Fruit fly (Drosophila melanogaster) whole organism, adult: ENCODE results near the gene CG13605.

Source experiments
- CG12768 ChIP-seq: fragments of 200-800 bp; sonication (Bioruptor generic); optimal IDR thresholded peaks from 2 replicates; lab custom pipeline; 2017; ENCODE audit warnings: missing biosample characterization, missing genetic modification characterization, mild to moderate bottlenecking, moderate library complexity, missing genetic modification reagents
- CG33017 ChIP-seq: fragments of 200-800 bp; sonication (Bioruptor generic); optimal IDR thresholded peaks from 2 replicates; lab custom pipeline; 2018; ENCODE audit warnings: missing biosample characterization, mild to moderate bottlenecking, missing genetic modification characterization, moderate library complexity
- Clk ChIP-seq: fragments of 200-800 bp; sonication (Bioruptor generic); optimal IDR thresholded peaks from 2 replicates; lab custom pipeline; 2017; ENCODE audit warnings: missing biosample characterization, missing genetic modification characterization
- Mnt ChIP-seq: fragments of 200-800 bp; sonication (Bioruptor generic); optimal IDR thresholded peaks from 2 replicates; lab custom pipeline; 2016; ENCODE audit warnings: missing biosample characterization, mild to moderate bottlenecking, missing genetic modification characterization
- kay ChIP-seq: fragments of 200-800 bp; sonication (Bioruptor generic); peaks from one replicate; lab custom pipeline; 2016; ENCODE audit warnings: missing biosample characterization, missing genetic modification characterization, borderline replicate concordance
- toe ChIP-seq: fragments of 200-800 bp; sonication (Bioruptor generic); optimal IDR thresholded peaks from 2 replicates; lab custom pipeline; 2016; ENCODE audit warnings: missing biosample characterization, missing genetic modification characterization

DNA sequence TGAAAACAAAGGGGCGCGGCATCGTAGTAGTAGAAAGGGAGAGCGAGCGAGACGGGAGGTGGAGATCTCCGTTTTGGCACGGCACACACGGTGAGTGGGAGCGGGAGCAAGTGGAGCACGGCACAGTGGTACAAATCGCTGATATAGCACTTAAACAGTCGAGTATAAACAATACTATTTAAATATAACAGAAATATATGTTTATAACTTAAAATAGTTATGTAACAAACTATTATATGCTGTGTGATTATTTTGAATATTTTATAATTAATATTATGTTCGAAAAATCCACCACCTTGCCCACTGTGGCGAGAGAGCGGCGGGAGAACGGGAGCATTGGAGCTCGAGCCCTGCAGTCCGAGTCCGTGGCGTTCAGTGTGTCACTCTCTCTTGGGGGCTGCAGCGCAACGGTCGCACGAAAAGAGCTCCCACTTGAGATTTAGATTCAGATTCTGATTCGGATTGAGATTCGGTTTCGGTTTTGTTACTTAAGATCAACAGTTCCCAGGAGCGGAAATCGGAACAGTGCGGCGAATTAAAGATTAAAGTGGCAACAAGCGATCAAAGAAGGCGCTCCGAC, 28.9 kb upstream of the CG13605 start, which contains the start of gene Kal1:
- TF ChIP-seq toe (peak; percentile 24), Mnt (peak; percentile 56), kay (GFP tag; lab: Kevin White, UChicago) (peak; percentile 18), CG12768 (GFP tag; lab: Kevin White, UChicago) (peak; percentile 86), CG33017 (peak; percentile 92), Clk (peak; percentile 51)
